Fruit fly (Drosophila melanogaster) S2 (cell line): ENCODE measurements around the gene CG31493.

Source experiments
- CG8478 ChIP-seq: fragments of >200 bp; optimal IDR thresholded peaks from 2 replicates; lab custom pipeline; 2018
- CTCF ChIP-seq, 2 experiments: fragments of >200 bp; optimal IDR thresholded peaks; 2 replicates each; lab custom pipeline; 2018

dm6 chr3R:7137207-7137606 lies 5.8 kb downstream of the CG31493 start:
- TF ChIP-seq CTCF (optimal IDR thresholded peaks at IDR 0.05; lab: Kevin White, UChicago) (no peak), CG8478 (lab: Kevin White, UChicago) (no peak)
